Fruit fly (Drosophila melanogaster) whole organism: ENCODE results near the gene CG9541.

ENCODE experiments used
- pan ChIP-seq: fragments of >200 bp; optimal IDR thresholded peaks from 2 replicates; lab custom pipeline; 2017
- psq ChIP-seq: fragments of >200 bp; optimal IDR thresholded peaks from 2 replicates; lab custom pipeline; 2017

- TF ChIP-seq pan (no peak), psq (lab: Kevin White, UChicago) (no peak)
These were observed 9.5 kb upstream of the CG9541 start, which contains the start of gene CG13101 for dm6 chr2L:8984614-8985318.
